Worm (Caenorhabditis elegans) whole organism, L4 larva: Measurements from ENCODE around the gene npp-5.
A peak's percentile ranks its signal among the peaks of the same experiment; 100 is the strongest.

Experiments used
- F26F4.8 ChIP-seq: fragments of 200-800 bp; sonication (Bioruptor generic); conservative IDR thresholded peaks from 2 replicates; pipeline ENCODE4 v1.3.6; 2022; ENCODE audit warnings: missing genetic modification characterization, missing compliant biosample characterization
- T20F7.1 ChIP-seq: fragments of 200-800 bp; sonication (Bioruptor generic); optimal IDR thresholded peaks from 2 replicates; lab custom pipeline; 2018; ENCODE audit warnings: mild to moderate bottlenecking, missing genetic modification characterization, missing compliant biosample characterization
- Y5F2A.4 ChIP-seq: fragments of 200-800 bp; sonication (Bioruptor generic); optimal IDR thresholded peaks from 2 replicates; lab custom pipeline; 2018; ENCODE audit warnings: mild to moderate bottlenecking, missing genetic modification characterization, missing compliant biosample characterization
- ZK337.2 ChIP-seq: fragments of 200-800 bp; sonication (Bioruptor generic); IDR thresholded peaks from 2 replicates; pipeline ENCODE4 v1.3.6; 2022; ENCODE audit warnings: missing genetic modification reagents, missing genetic modification characterization, missing compliant biosample characterization
- aha-1 ChIP-seq: fragments of 150-350 bp; peaks from one replicate; lab custom pipeline; 2014; ENCODE audit warnings: missing biosample characterization, missing genetic modification characterization
- aly-2 ChIP-seq: sonication (generic microtip); optimal IDR thresholded peaks from 2 replicates; lab custom pipeline; 2018; ENCODE audit warnings: missing biosample characterization, missing genetic modification characterization
- attf-4 ChIP-seq: sonication (generic microtip); optimal IDR thresholded peaks from 3 replicates; lab custom pipeline; 2017; ENCODE audit warnings: missing biosample characterization, missing genetic modification characterization
- ces-1 ChIP-seq: fragments of 150-350 bp; sonication (generic microtip); optimal IDR thresholded peaks from 4 replicates; lab custom pipeline; 2014; ENCODE audit warnings: missing biosample characterization, missing genetic modification reagents, missing genetic modification characterization
- ctbp-1 ChIP-seq: fragments of 200-800 bp; sonication (Bioruptor generic); IDR thresholded peaks from 2 replicates; pipeline ENCODE4 v1.3.6; 2022; ENCODE audit warnings: missing genetic modification reagents, missing genetic modification characterization, missing compliant biosample characterization
- daf-16 ChIP-seq, 3 experiments: sonication (generic microtip); optimal IDR thresholded peaks; 2 replicates each; lab custom pipeline; 2016 to 2017; ENCODE audit warnings: missing genetic modification characterization in 3 of 3, missing genetic modification reagents in 3 of 3, mild to moderate bottlenecking in 2 of 3, missing compliant biosample characterization in 2 of 3, missing biosample characterization in 1 of 3, moderate library complexity in 1 of 3
- dmd-6 ChIP-seq: fragments of 200-800 bp; sonication (Bioruptor generic); IDR thresholded peaks from 2 replicates; pipeline ENCODE4 v1.3.6; 2022; ENCODE audit warnings: missing genetic modification reagents, missing genetic modification characterization, missing compliant biosample characterization
- dve-1 ChIP-seq: sonication (generic microtip); optimal IDR thresholded peaks from 2 replicates; lab custom pipeline; 2017; ENCODE audit warnings: antibody characterized with exemption, mild to moderate bottlenecking, missing genetic modification characterization, missing compliant biosample characterization; ENCODE audit not compliant: insufficient read depth
- egl-43 ChIP-seq: fragments of 200-800 bp; sonication (Bioruptor generic); IDR thresholded peaks from 2 replicates; pipeline ENCODE4 v1.3.6; 2022; ENCODE audit warnings: missing genetic modification reagents, missing genetic modification characterization, missing compliant biosample characterization
- fkh-10 ChIP-seq: fragments of 150-350 bp; optimal IDR thresholded peaks from 2 replicates; lab custom pipeline; 2014; ENCODE audit warnings: missing biosample characterization, missing genetic modification reagents, missing genetic modification characterization
- hif-1 ChIP-seq, 2 experiments: sonication (generic microtip); optimal IDR thresholded peaks; 2 replicates each; lab custom pipeline; 2016 to 2017; ENCODE audit warnings: missing compliant biosample characterization in 2 of 2, missing genetic modification characterization in 2 of 2, missing genetic modification reagents in 2 of 2, missing genotype in 2 of 2, mild to moderate bottlenecking in 1 of 2
- hlh-11 ChIP-seq: fragments of 200-800 bp; sonication (Bioruptor generic); optimal IDR thresholded peaks from 2 replicates; lab custom pipeline; 2018; ENCODE audit warnings: mild to moderate bottlenecking, missing genetic modification characterization, missing compliant biosample characterization
- hlh-30 ChIP-seq: sonication (generic microtip); optimal IDR thresholded peaks from 2 replicates; lab custom pipeline; 2017; ENCODE audit warnings: antibody characterized with exemption, mild to moderate bottlenecking, missing genetic modification characterization, missing compliant biosample characterization; ENCODE audit not compliant: insufficient read depth
- hmg-1.1 ChIP-seq: fragments of 200-800 bp; sonication (Bioruptor generic); IDR thresholded peaks from 2 replicates; pipeline ENCODE4 v1.3.6; 2022; ENCODE audit warnings: missing genetic modification reagents, missing genetic modification characterization, missing compliant biosample characterization
- lin-29 ChIP-seq: fragments of 200-800 bp; sonication (Bioruptor generic); IDR thresholded peaks from 2 replicates; pipeline ENCODE4 v1.3.6; 2022; ENCODE audit warnings: missing genetic modification reagents, missing genetic modification characterization, missing compliant biosample characterization
- lin-39 ChIP-seq: fragments of 150-350 bp; optimal IDR thresholded peaks from 2 replicates; lab custom pipeline; 2014; ENCODE audit warnings: missing biosample characterization, missing genetic modification reagents, missing genetic modification characterization
- lir-3 ChIP-seq: sonication (generic microtip); optimal IDR thresholded peaks from 2 replicates; lab custom pipeline; 2016; ENCODE audit warnings: mild to moderate bottlenecking, missing genetic modification characterization, missing compliant biosample characterization
- lsy-2 ChIP-seq, 2 experiments: fragments of 150-350 bp in 1 of 2; sonication (generic microtip) in 1 of 2; optimal IDR thresholded peaks; 2 replicates each; lab custom pipeline; 2014 to 2017; ENCODE audit warnings: missing biosample characterization in 2 of 2, missing genetic modification characterization in 2 of 2
- mdl-1 ChIP-seq, 2 experiments: fragments of 150-350 bp in 1 of 2; sonication (generic microtip) in 1 of 2; optimal IDR thresholded peaks; 2 replicates each; lab custom pipeline; 2014 to 2017; ENCODE audit warnings: missing biosample characterization in 2 of 2, missing genetic modification characterization in 2 of 2
- mep-1 ChIP-seq: fragments of 150-350 bp; sonication (generic microtip); optimal IDR thresholded peaks from 3 replicates; lab custom pipeline; 2014; ENCODE audit warnings: missing biosample characterization, missing genetic modification characterization
- mes-2 ChIP-seq: sonication (generic microtip); optimal IDR thresholded peaks from 2 replicates; lab custom pipeline; 2016; ENCODE audit warnings: missing genotype, mild to moderate bottlenecking, missing genetic modification characterization, missing compliant biosample characterization; ENCODE audit not compliant: poor library complexity, severe bottlenecking
- nhr-111 ChIP-seq: fragments of 200-800 bp; sonication (Bioruptor generic); optimal IDR thresholded peaks from 2 replicates; lab custom pipeline; 2018; ENCODE audit warnings: mild to moderate bottlenecking, missing genetic modification characterization, missing compliant biosample characterization
- pqm-1 ChIP-seq: sonication (generic microtip); optimal IDR thresholded peaks from 2 replicates; lab custom pipeline; 2017; ENCODE audit warnings: missing biosample characterization, missing genetic modification characterization
- rbr-2 ChIP-seq: sonication (generic microtip); optimal IDR thresholded peaks from 2 replicates; lab custom pipeline; 2016; ENCODE audit warnings: missing genotype, missing genetic modification characterization, missing compliant biosample characterization
- unc-62 ChIP-seq, 3 experiments: fragments of 150-350 bp in 1 of 3; sonication (generic microtip); optimal IDR thresholded peaks in 2 of 3; peaks in 1 of 3; 1 replicate in 1 of 3; 2 replicates in 2 of 3; lab custom pipeline; 2014 to 2017; ENCODE audit warnings: missing biosample characterization in 3 of 3, missing genetic modification characterization in 3 of 3, missing genetic modification reagents in 3 of 3, missing genotype in 1 of 3
- zip-2 ChIP-seq: fragments of 150-350 bp; optimal IDR thresholded peaks from 2 replicates; lab custom pipeline; 2014; ENCODE audit warnings: missing biosample characterization, missing genetic modification characterization

The npp-5 gene

ce11 chrII:11632689-11633088 is 33.1 kb upstream of the npp-5 start (continued):
- no peak for TF ChIP-seq nhr-111 (GFP tag; lab: Kevin White, UChicago)
- peak; percentile 52 for TF ChIP-seq mep-1 (tag; lab: Kevin White, UChicago)

- TF ChIP-seq hmg-1.1 (GFP tag; lab: Robert Waterston, UW) = peak; percentile 60
- TF ChIP-seq mep-1 (tag; lab: Kevin White, UChicago) = peak; percentile 41
- TF ChIP-seq mdl-1 (tag; optimal IDR thresholded peaks at IDR 0.05; lab: Kevin White, UChicago) = peak in 1 of 2 experiments; percentile 10
- TF ChIP-seq hlh-30 (tag; lab: Kevin White, UChicago) = peak; percentile 28
- TF ChIP-seq hlh-11 = peak; percentile 1
- TF ChIP-seq hif-1 (tag; optimal IDR thresholded peaks at IDR 0.05; lab: Kevin White, UChicago) = no peak
- no peak for TF ChIP-seq ZK337.2
- TF ChIP-seq zip-2 (tag; lab: Kevin White, UChicago) = no peak
- peak; percentile 21 for TF ChIP-seq mes-2
- TF ChIP-seq aha-1 (tag; lab: Kevin White, UChicago) = no peak
- TF ChIP-seq unc-62 (GFP tag; optimal IDR thresholded peaks at IDR 0.05 in 1 of 2; lab: Kevin White, UChicago) = peak in 1 of 2 experiments; percentile 86
- TF ChIP-seq unc-62 (tag; optimal IDR thresholded peaks at IDR 0.05; lab: Kevin White, UChicago) = no peak
- no peak for TF ChIP-seq Y5F2A.4 (GFP tag; lab: Kevin White, UChicago)
- TF ChIP-seq lin-39 (tag; lab: Kevin White, UChicago) = no peak
- 0 out of 2 replicates have a peak, but pooled peaks have one; percentile 27 for TF ChIP-seq ctbp-1
- no peak for TF ChIP-seq pqm-1
These were observed 30.3 kb upstream of the npp-5 start for ce11 chrII:11629957-11630356.

ce11 chrII:11627904-11628303 is 28.3 kb upstream of the npp-5 start:
- TF ChIP-seq unc-62 (GFP tag; optimal IDR thresholded peaks at IDR 0.05 in 1 of 2; lab: Kevin White, UChicago) = peak in 1 of 2 experiments; percentile 91
- TF ChIP-seq unc-62 (tag; optimal IDR thresholded peaks at IDR 0.05; lab: Kevin White, UChicago) = no peak
- TF ChIP-seq attf-4 (tag; lab: Kevin White, UChicago) = no peak

- peak in 1 of 2 experiments; percentile 91 for TF ChIP-seq unc-62 (GFP tag; optimal IDR thresholded peaks at IDR 0.05 in 1 of 2; lab: Kevin White, UChicago)
- no peak for TF ChIP-seq unc-62 (tag; optimal IDR thresholded peaks at IDR 0.05; lab: Kevin White, UChicago)
- TF ChIP-seq dmd-6 (GFP tag; lab: Robert Waterston, UW) = no peak
- 0 out of 2 replicates have a peak, but pooled peaks have one; percentile 24 for TF ChIP-seq F26F4.8 (GFP tag; lab: Robert Waterston, UW)
- TF ChIP-seq, all 104 proteins: peak for 2
These were observed 23.0 kb upstream of the npp-5 start for ce11 chrII:11622605-11623004.

ce11 chrII:11621576-11621975 is 22.0 kb upstream of the npp-5 start:
- TF ChIP-seq egl-43 (0 out of 2 replicates have a peak, but pooled peaks have one; percentile 12), hmg-1.1 (GFP tag; lab: Robert Waterston, UW) (peak; percentile 51), rbr-2 (tag; lab: Kevin White, UChicago) (peak; percentile 43), lin-29 (GFP tag; lab: Robert Waterston, UW) (no peak), mdl-1 (tag; optimal IDR thresholded peaks at IDR 0.05; lab: Kevin White, UChicago) (peak in 1 of 2 experiments; percentile 55), aly-2 (tag; lab: Kevin White, UChicago) (no peak), ces-1 (GFP tag; lab: Kevin White, UChicago) (peak; percentile 27), daf-16 (GFP tag; optimal IDR thresholded peaks at IDR 0.05; lab: Kevin White, UChicago) (peak in 1 of 2 experiments; percentile 11), daf-16 (tag; optimal IDR thresholded peaks at IDR 0.05; lab: Kevin White, UChicago) (no peak), hif-1 (tag; optimal IDR thresholded peaks at IDR 0.05; lab: Kevin White, UChicago) (peak in 1 of 2 experiments; percentile 18), lir-3 (no peak), aha-1 (tag; lab: Kevin White, UChicago) (peak; percentile 26), T20F7.1 (GFP tag; lab: Kevin White, UChicago) (no peak), hlh-30 (tag; lab: Kevin White, UChicago) (peak; percentile 46), mes-2 (peak; percentile 7), hlh-11 (peak; percentile 7), dve-1 (tag; lab: Kevin White, UChicago) (peak; percentile 19), fkh-10 (GFP tag; lab: Kevin White, UChicago) (peak; percentile 14), lsy-2 (tag; optimal IDR thresholded peaks at IDR 0.05; lab: Kevin White, UChicago) (peak in 1 of 2 experiments; percentile 37)
